Worm (Caenorhabditis elegans) whole organism, young adult: ENCODE measurements around the gene ced-13.
"Not testable (repeated sequence)": the region's sequence is repeated elsewhere in the genome, so short reads cannot be mapped to it uniquely, and the experiment has no call there.

Experiments used
- B0261.1 ChIP-seq: sonication (generic microtip); optimal IDR thresholded peaks from 2 replicates; lab custom pipeline; 2016; ENCODE audit warnings: mild to moderate bottlenecking, missing genetic modification characterization, moderate library complexity, missing compliant biosample characterization
- F23B12.7 ChIP-seq: sonication (generic microtip); optimal IDR thresholded peaks from 2 replicates; lab custom pipeline; 2017; ENCODE audit warnings: missing genetic modification characterization, mild to moderate bottlenecking, missing compliant biosample characterization, antibody characterized with exemption, moderate library complexity; ENCODE audit not compliant: insufficient read depth
- K11D2.4 ChIP-seq: fragments of 200-800 bp; sonication (Bioruptor generic); IDR thresholded peaks from 2 replicates; pipeline ENCODE4 v1.3.6; 2022; ENCODE audit warnings: missing genetic modification reagents, missing genetic modification characterization, missing compliant biosample characterization
- T07F8.4 ChIP-seq: sonication (generic microtip); optimal IDR thresholded peaks from 2 replicates; lab custom pipeline; 2016; ENCODE audit warnings: mild to moderate bottlenecking, missing genetic modification characterization, moderate library complexity, missing compliant biosample characterization
- T26A5.8 ChIP-seq: sonication (generic microtip); optimal IDR thresholded peaks from 2 replicates; lab custom pipeline; 2016; ENCODE audit warnings: missing genetic modification characterization, missing compliant biosample characterization
- Y56A3A.18 ChIP-seq: fragments of 200-800 bp; sonication (Bioruptor generic); IDR thresholded peaks from 2 replicates; pipeline ENCODE4 v1.3.6; 2022; ENCODE audit warnings: missing genetic modification reagents, missing genetic modification characterization, missing compliant biosample characterization
- Y67H2A.10 ChIP-seq: fragments of 200-800 bp; sonication (Bioruptor generic); conservative IDR thresholded peaks from 2 replicates; pipeline ENCODE4 v1.3.6; 2022; ENCODE audit warnings: missing genetic modification reagents, missing genetic modification characterization, missing compliant biosample characterization
- akir-1 ChIP-seq: fragments of 200-800 bp; sonication (Bioruptor generic); optimal IDR thresholded peaks from 2 replicates; lab custom pipeline; 2018; ENCODE audit warnings: mild to moderate bottlenecking, missing genetic modification characterization, moderate library complexity, missing compliant biosample characterization
- ceh-27 ChIP-seq: fragments of 200-800 bp; sonication (Bioruptor generic); optimal IDR thresholded peaks from 2 replicates; lab custom pipeline; 2018; ENCODE audit warnings: mild to moderate bottlenecking, missing genetic modification characterization, moderate library complexity, missing compliant biosample characterization
- ceh-58 ChIP-seq: fragments of 200-800 bp; sonication (Bioruptor generic); IDR thresholded peaks from 2 replicates; pipeline ENCODE4 v1.3.6; 2022; ENCODE audit warnings: missing genetic modification characterization, missing compliant biosample characterization
- dox-1 ChIP-seq: fragments of 200-800 bp; sonication (Bioruptor generic); IDR thresholded peaks from 2 replicates; pipeline ENCODE4 v1.3.6; 2022; ENCODE audit warnings: missing genetic modification reagents, missing genetic modification characterization, missing compliant biosample characterization
- efl-1 ChIP-seq: fragments of 150-350 bp; optimal IDR thresholded peaks from 2 replicates; lab custom pipeline; 2014; ENCODE audit warnings: missing biosample characterization, missing genetic modification reagents, missing genetic modification characterization
- egrh-3 ChIP-seq: fragments of 200-800 bp; sonication (Bioruptor generic); IDR thresholded peaks from 2 replicates; pipeline ENCODE4 v1.3.6; 2022; ENCODE audit warnings: missing genetic modification reagents, missing genetic modification characterization, missing compliant biosample characterization
- ekl-4 ChIP-seq: fragments of 200-800 bp; sonication (Bioruptor generic); IDR thresholded peaks from 2 replicates; pipeline ENCODE4 v1.3.6; 2022; ENCODE audit warnings: missing genetic modification reagents, missing genetic modification characterization, missing compliant biosample characterization
- fkh-3 ChIP-seq: sonication (generic microtip); optimal IDR thresholded peaks from 2 replicates; lab custom pipeline; 2016; ENCODE audit warnings: mild to moderate bottlenecking, missing genetic modification characterization, missing compliant biosample characterization
- him-1 ChIP-seq: sonication (generic microtip); optimal IDR thresholded peaks from 2 replicates; lab custom pipeline; 2016; ENCODE audit warnings: missing genotype, missing genetic modification reagents, missing genetic modification characterization, missing compliant biosample characterization
- hmg-20 ChIP-seq: fragments of 200-800 bp; sonication (Bioruptor generic); IDR thresholded peaks from 2 replicates; pipeline ENCODE4 v1.3.6; 2022; ENCODE audit warnings: missing genetic modification reagents, missing genetic modification characterization, missing compliant biosample characterization
- hsf-1 ChIP-seq: fragments of 200-800 bp; sonication (Bioruptor generic); IDR thresholded peaks from 2 replicates; pipeline ENCODE4 v1.3.6; 2022; ENCODE audit warnings: missing genetic modification reagents, missing genetic modification characterization, missing compliant biosample characterization
- let-607 ChIP-seq, 2 experiments: fragments of 200-800 bp in 1 of 2; sonication (Bioruptor generic) in 1 of 2; sonication (generic microtip) in 1 of 2; optimal IDR thresholded peaks; 2 replicates each; lab custom pipeline; 2016 to 2018; ENCODE audit warnings: mild to moderate bottlenecking in 2 of 2, missing compliant biosample characterization in 2 of 2, missing genetic modification characterization in 2 of 2, moderate library complexity in 2 of 2, missing genotype in 1 of 2
- lin-26 ChIP-seq: fragments of 200-800 bp; sonication (Bioruptor generic); IDR thresholded peaks from 2 replicates; pipeline ENCODE4 v1.3.6; 2022; ENCODE audit warnings: missing genetic modification reagents, missing genetic modification characterization, missing compliant biosample characterization
- lin-54 ChIP-seq: fragments of 200-800 bp; sonication (Bioruptor generic); optimal IDR thresholded peaks from 2 replicates; lab custom pipeline; 2018; ENCODE audit warnings: mild to moderate bottlenecking, missing genetic modification characterization, missing compliant biosample characterization
- madf-10 ChIP-seq: sonication (generic microtip); optimal IDR thresholded peaks from 2 replicates; lab custom pipeline; 2016; ENCODE audit warnings: mild to moderate bottlenecking, missing genetic modification characterization, missing compliant biosample characterization
- madf-6 ChIP-seq: fragments of 200-800 bp; sonication (Bioruptor generic); IDR thresholded peaks from 2 replicates; pipeline ENCODE4 v1.3.6; 2022; ENCODE audit warnings: missing genetic modification reagents, missing genetic modification characterization, missing compliant biosample characterization
- mes-4 ChIP-seq: sonication (generic microtip); optimal IDR thresholded peaks from 2 replicates; lab custom pipeline; 2016; ENCODE audit warnings: missing genotype, missing genetic modification characterization, missing compliant biosample characterization
- mxl-1 ChIP-seq: sonication (generic microtip); optimal IDR thresholded peaks from 2 replicates; lab custom pipeline; 2016; ENCODE audit warnings: missing genetic modification characterization, missing compliant biosample characterization
- nfya-2 ChIP-seq: fragments of 200-800 bp; sonication (Bioruptor generic); IDR thresholded peaks from 2 replicates; pipeline ENCODE4 v1.3.6; 2022; ENCODE audit warnings: missing genetic modification reagents, missing genetic modification characterization, missing compliant biosample characterization
- nhr-80 ChIP-seq: sonication (generic microtip); optimal IDR thresholded peaks from 2 replicates; lab custom pipeline; 2016; ENCODE audit warnings: missing genetic modification characterization, missing compliant biosample characterization
- rpc-1 ChIP-seq, 2 experiments: fragments of 150-350 bp in 1 of 2; sonication (generic microtip) in 1 of 2; optimal IDR thresholded peaks; 2 replicates each; lab custom pipeline; 2014 to 2018; ENCODE audit warnings: missing biosample characterization in 1 of 2, missing genetic modification characterization in 1 of 2, missing genetic modification reagents in 1 of 2, missing genotype in 1 of 2
- snpc-1.3 ChIP-seq: sonication (generic microtip); optimal IDR thresholded peaks from 2 replicates; lab custom pipeline; 2017; ENCODE audit warnings: missing genetic modification characterization, mild to moderate bottlenecking, missing compliant biosample characterization, antibody characterized with exemption, moderate library complexity, missing genotype, missing genetic modification reagents; ENCODE audit not compliant: insufficient read depth
- snpc-4 ChIP-seq, 5 experiments: fragments of 150-350 bp in 1 of 5; sonication (generic microtip) in 4 of 5; optimal IDR thresholded peaks; 2 replicates each; lab custom pipeline; 2014 to 2018; ENCODE audit warnings: missing genetic modification characterization in 5 of 5, missing biosample characterization in 3 of 5, antibody characterized with exemption in 2 of 5, mild to moderate bottlenecking in 2 of 5, missing compliant biosample characterization in 2 of 5, missing genotype in 2 of 5, moderate library complexity in 2 of 5, missing genetic modification reagents in 1 of 5
- sptf-2 ChIP-seq: fragments of 200-800 bp; sonication (Bioruptor generic); optimal IDR thresholded peaks from 2 replicates; lab custom pipeline; 2018; ENCODE audit warnings: mild to moderate bottlenecking, missing genetic modification characterization, missing compliant biosample characterization
- tbp1 ChIP-seq: fragments of 200-800 bp; sonication (Bioruptor generic); optimal IDR thresholded peaks from 2 replicates; lab custom pipeline; 2018; ENCODE audit warnings: mild to moderate bottlenecking, missing genetic modification characterization, missing compliant biosample characterization
- tlf-1 ChIP-seq: fragments of 200-800 bp; sonication (Bioruptor generic); optimal IDR thresholded peaks from 2 replicates; lab custom pipeline; 2018; ENCODE audit warnings: mild to moderate bottlenecking, missing genetic modification characterization, missing compliant biosample characterization

Gene ced-13

DNA sequence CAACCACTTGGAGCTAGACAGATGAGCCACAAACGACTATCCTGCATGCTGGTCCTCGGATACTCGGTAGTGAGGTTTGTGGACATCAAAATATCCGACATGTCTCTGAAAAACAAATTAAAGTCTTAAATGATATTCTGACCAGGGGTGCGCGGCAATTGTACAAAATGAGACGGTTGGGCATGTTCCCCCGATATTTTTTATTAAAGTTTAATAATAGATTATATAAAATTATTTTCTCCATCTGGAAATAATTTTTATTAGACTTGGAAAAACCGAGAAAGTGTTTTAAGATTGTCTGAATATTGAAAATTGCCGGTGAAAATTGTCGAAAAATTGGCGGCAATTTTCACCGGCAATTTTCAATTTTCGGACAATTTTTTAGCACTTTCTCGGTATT, 28.3 kb upstream of the ced-13 start, which contains the start of gene F55E10.4:
TSS of gene F55E10.4 (minus strand) at position 101 of the 400 bp plus-strand sequence.
- TF ChIP-seq Y56A3A.18: no peak
- TF ChIP-seq Y67H2A.10 (GFP tag; lab: Robert Waterston, UW): no peak
- no peak for TF ChIP-seq lin-26 (GFP tag; lab: Robert Waterston, UW)
- TF ChIP-seq T26A5.8 (tag; lab: Kevin White, UChicago): no peak
- no peak for TF ChIP-seq rpc-1 (optimal IDR thresholded peaks at IDR 0.05; lab: Kevin White, UChicago)
- TF ChIP-seq rpc-1 (tag; optimal IDR thresholded peaks at IDR 0.05; lab: Kevin White, UChicago): no peak
- no peak for TF ChIP-seq egrh-3 (GFP tag; lab: Robert Waterston, UW)
- TF ChIP-seq fkh-3 (tag; lab: Kevin White, UChicago): no peak
- TF ChIP-seq him-1 (tag; lab: Kevin White, UChicago): no peak
- TF ChIP-seq snpc-1.3 (tag; lab: Kevin White, UChicago): no peak
- no peak for TF ChIP-seq ceh-27 (GFP tag; lab: Kevin White, UChicago)
- no peak for TF ChIP-seq akir-1 (GFP tag; lab: Kevin White, UChicago)
- TF ChIP-seq ekl-4 (GFP tag; lab: Robert Waterston, UW): no peak
- TF ChIP-seq tlf-1 (GFP tag; lab: Kevin White, UChicago): no peak

DNA sequence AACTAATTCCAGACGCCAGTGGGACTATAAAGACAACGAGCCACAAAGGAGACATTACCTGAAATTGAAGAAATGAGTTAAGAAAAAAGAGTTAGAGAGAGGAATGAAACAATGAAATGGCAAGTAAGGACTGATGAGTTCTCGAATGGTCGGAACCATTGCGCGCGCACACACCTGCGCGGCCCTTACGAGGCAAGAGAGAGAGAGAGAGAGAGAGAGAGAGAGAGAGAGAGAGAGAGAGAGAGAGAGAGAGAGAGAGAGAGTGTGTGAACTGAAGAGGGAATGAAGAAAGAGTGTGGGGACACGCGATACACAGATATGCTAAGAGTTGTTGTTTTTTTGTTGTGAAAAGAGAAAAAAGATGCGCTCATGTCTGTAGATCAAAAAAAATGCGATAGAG, 26.9 kb upstream of the ced-13 start, which contains the start of gene R09F10.8:
TSS of gene R09F10.8 (minus strand) at position 58 of the 400 bp plus-strand sequence.
- TF ChIP-seq hsf-1 (GFP tag; lab: Robert Waterston, UW): no peak
- TF ChIP-seq let-607 (tag; optimal IDR thresholded peaks at IDR 0.05; lab: Kevin White, UChicago): no peak
- TF ChIP-seq efl-1 (GFP tag; lab: Kevin White, UChicago): peak; percentile 32
- no peak for TF ChIP-seq hmg-20 (GFP tag; lab: Robert Waterston, UW)
- no peak for TF ChIP-seq egrh-3 (GFP tag; lab: Robert Waterston, UW)
- peak; percentile 45; the same call in 1 of the 2 replicates for TF ChIP-seq madf-6 (GFP tag; lab: Robert Waterston, UW)
- no peak for TF ChIP-seq fkh-3 (tag; lab: Kevin White, UChicago)
- TF ChIP-seq B0261.1 (tag; lab: Kevin White, UChicago): no peak
- no peak for TF ChIP-seq lin-54 (GFP tag; lab: Kevin White, UChicago)
- TF ChIP-seq dox-1: peak; percentile 41; the same call in 1 of the 2 replicates

DNA sequence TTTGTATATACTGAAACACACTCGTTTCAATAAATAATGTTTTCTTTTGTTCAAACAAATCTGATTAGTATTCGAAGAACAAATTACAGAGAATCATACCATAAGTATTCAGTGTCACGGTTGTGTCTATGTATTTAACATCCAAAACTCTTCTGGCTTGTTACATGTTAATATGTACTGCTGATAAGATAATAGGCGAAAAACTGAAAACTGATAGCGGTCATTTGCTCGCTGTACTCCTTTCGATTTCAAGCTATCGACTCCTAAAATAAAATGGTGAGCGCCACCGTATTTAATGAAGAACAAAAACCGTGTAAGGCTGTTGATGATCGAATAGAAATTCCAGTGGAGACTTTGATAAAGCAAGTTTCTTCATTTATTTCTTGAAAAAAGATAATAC, 23.9 kb upstream of the ced-13 start, which contains the start of gene R09F10.1:
TSS of gene R09F10.1 (plus strand) at position 222 of the 400 bp plus-strand sequence.
- TF ChIP-seq efl-1 (GFP tag; lab: Kevin White, UChicago) (no peak), sptf-2 (no peak), dox-1 (peak; percentile 14; the same call in 1 of the 2 replicates), mes-4 (no peak), madf-10 (tag; lab: Kevin White, UChicago) (no peak), ceh-58 (GFP tag; lab: Robert Waterston, UW) (no peak), F23B12.7 (tag; lab: Kevin White, UChicago) (no peak), tbp1 (GFP tag; lab: Kevin White, UChicago) (no peak), K11D2.4 (no peak), madf-6 (GFP tag; lab: Robert Waterston, UW) (no peak), T07F8.4 (no peak), nhr-80 (peak; percentile 72), mxl-1 (tag; lab: Kevin White, UChicago) (no peak), hsf-1 (GFP tag; lab: Robert Waterston, UW) (no peak)

DNA sequence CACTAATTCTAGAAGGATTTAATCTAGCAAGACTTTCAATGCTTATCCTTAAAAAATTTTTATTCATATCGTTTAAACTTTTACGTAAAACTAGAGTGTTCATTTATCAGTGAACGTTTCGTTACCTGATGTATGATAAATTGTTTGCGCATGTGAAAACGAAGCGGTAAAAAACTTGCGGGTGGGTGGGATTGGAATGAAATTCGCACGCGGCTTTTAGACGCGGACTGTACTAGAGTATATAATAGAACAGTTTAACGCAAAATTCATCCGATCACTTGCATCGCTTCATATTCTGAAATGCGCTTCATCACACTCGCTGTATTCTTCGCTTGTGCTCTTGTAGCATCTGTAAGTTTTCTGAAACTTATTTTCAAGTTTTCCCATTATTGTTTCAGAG, 22.4 kb upstream of the ced-13 start, which contains the start of gene abu-9:
TSS of gene abu-9 (plus strand) at position 301 of the 400 bp plus-strand sequence.
- TF ChIP-seq nfya-2 (GFP tag; lab: Robert Waterston, UW); F23B12.7 (tag; lab: Kevin White, UChicago); snpc-4 (GFP tag; optimal IDR thresholded peaks at IDR 0.05; lab: Kevin White, UChicago); snpc-4 (tag; optimal IDR thresholded peaks at IDR 0.05; lab: Kevin White, UChicago): not testable (repeated sequence)
